Worm (Caenorhabditis elegans): ENCODE results near the gene F48G7.13.

The F48G7.13 gene

ce11 chrV:628527-628926, 13.2 kb downstream of the F48G7.13 start, which contains the start of gene F48G7.9:
Gene F48G7.9 (minus strand): TSS chrV:628627.
- no peak for TF ChIP-seq nfya-1 (tag; optimal IDR thresholded peaks at IDR 0.05)
- TF ChIP-seq ahr-1 (tag; optimal IDR thresholded peaks at IDR 0.05), result no peak
- no peak for TF ChIP-seq pax-1 (tag; optimal IDR thresholded peaks at IDR 0.05)
- TF ChIP-seq T23F11.4 (GFP tag; optimal IDR thresholded peaks at IDR 0.05), result no peak
- no peak for TF ChIP-seq elt-2 (tag; optimal IDR thresholded peaks at IDR 0.05)
- TF ChIP-seq hlh-13 (GFP tag; optimal IDR thresholded peaks at IDR 0.05), result no peak
- no peak for TF ChIP-seq unc-42 (tag; optimal IDR thresholded peaks at IDR 0.05)
- TF ChIP-seq C38D4.7 (GFP tag; optimal IDR thresholded peaks at IDR 0.05), result no peak
- no peak for TF ChIP-seq mec-3 (tag; optimal IDR thresholded peaks at IDR 0.05; ENCODE audit: borderline replicate concordance)
- TF ChIP-seq pros-1 (tag; optimal IDR thresholded peaks at IDR 0.05), result no peak
- no peak for TF ChIP-seq ref-2 (tag; optimal IDR thresholded peaks at IDR 0.05)
- no peak for TF ChIP-seq K09A11.1 (tag; optimal IDR thresholded peaks at IDR 0.05; ENCODE audit: insufficient read depth)
- TF ChIP-seq eyg-1 (tag; optimal IDR thresholded peaks at IDR 0.05), result no peak

ce11 chrV:631832-632231, 16.5 kb downstream of the F48G7.13 start:
- TF ChIP-seq ceh-30 (tag; optimal IDR thresholded peaks at IDR 0.05), result no peak

ce11 chrV:634855-635254, 19.5 kb downstream of the F48G7.13 start, which contains the start of gene F48G7.10:
Gene F48G7.10 (minus strand): TSS chrV:634955.
- TF ChIP-seq syd-9 (tag; optimal IDR thresholded peaks at IDR 0.05) (no peak), ceh-45 (GFP tag; IDR thresholded peaks at IDR 0.05) (no peak), ceh-2 (tag; optimal IDR thresholded peaks at IDR 0.05) (no peak), elt-4 (tag; optimal IDR thresholded peaks at IDR 0.05) (no peak), pha-4 (tag; optimal IDR thresholded peaks at IDR 0.05) (no peak), lin-11 (tag; optimal IDR thresholded peaks at IDR 0.05) (no peak), unc-3 (GFP tag; conservative IDR thresholded peaks at IDR 0.05) (no peak), unc-3 (tag; optimal IDR thresholded peaks at IDR 0.05) (no peak), madf-2 (tag; optimal IDR thresholded peaks at IDR 0.05) (no peak), pag-3 (tag; optimal IDR thresholded peaks at IDR 0.05; ENCODE audit: borderline replicate concordance) (no peak), hlh-13 (GFP tag; optimal IDR thresholded peaks at IDR 0.05) (no peak), hlh-30 (tag; optimal IDR thresholded peaks at IDR 0.05; ENCODE audit: insufficient read depth) (no peak), odd-2 (tag; optimal IDR thresholded peaks at IDR 0.05) (no peak), sox-4 (tag; optimal IDR thresholded peaks at IDR 0.05) (no peak), che-1 (tag; optimal IDR thresholded peaks at IDR 0.05) (no peak), ceh-18 (tag; optimal IDR thresholded peaks at IDR 0.05) (no peak), K09A11.1 (tag; optimal IDR thresholded peaks at IDR 0.05; ENCODE audit: insufficient read depth) (no peak)

ce11 chrV:635630-636029, 20.3 kb downstream of the F48G7.13 start:
- TF ChIP-seq K02D7.2 (tag; optimal IDR thresholded peaks at IDR 0.05) (no peak), ceh-9 (tag; optimal IDR thresholded peaks at IDR 0.05) (no peak), K09A11.1 (tag; optimal IDR thresholded peaks at IDR 0.05; ENCODE audit: insufficient read depth) (no peak), ets-4 (tag; optimal IDR thresholded peaks at IDR 0.05) (no peak), dve-1 (tag; optimal IDR thresholded peaks at IDR 0.05) (no peak), madf-2 (tag; optimal IDR thresholded peaks at IDR 0.05) (no peak), hlh-30 (tag; optimal IDR thresholded peaks at IDR 0.05; ENCODE audit: insufficient read depth) (peak; percentile 28)

- no peak for TF ChIP-seq sox-2 (GFP tag; IDR thresholded peaks at IDR 0.05)
- TF ChIP-seq unc-55 (GFP tag; optimal IDR thresholded peaks at IDR 0.05), result no peak
- no peak for TF ChIP-seq Y22D7AL.16 (tag; optimal IDR thresholded peaks at IDR 0.05)
Measured at ce11 chrV:636281-636680, 20.9 kb downstream of the F48G7.13 start, which contains the start of gene pals-31. Gene pals-31 (plus strand): TSS chrV:636581.
